Fruit fly (Drosophila melanogaster) whole organism, embryonic: Measurements from ENCODE around the gene haf.
A peak's percentile ranks its signal among the peaks of the same experiment; 100 is the strongest.

ENCODE experiments used
- B-H2 ChIP-seq: fragments of 200-800 bp; sonication (Bioruptor generic); optimal IDR thresholded peaks from 2 replicates; lab custom pipeline; 2018; ENCODE audit warnings: missing biosample characterization, mild to moderate bottlenecking, missing genetic modification characterization
- Blimp-1 ChIP-seq: fragments of 200-800 bp; sonication (Bioruptor generic); optimal IDR thresholded peaks from 3 replicates; lab custom pipeline; 2018; ENCODE audit warnings: missing biosample characterization, missing genetic modification characterization, mild to moderate bottlenecking, moderate library complexity, missing genetic modification reagents
- CG10267 ChIP-seq: fragments of 200-800 bp; sonication (Bioruptor generic); optimal IDR thresholded peaks from 2 replicates; lab custom pipeline; 2018; ENCODE audit warnings: missing biosample characterization, mild to moderate bottlenecking, missing genetic modification characterization, moderate library complexity
- CG11398 ChIP-seq: fragments of 200-800 bp; sonication (Bioruptor generic); optimal IDR thresholded peaks from 2 replicates; lab custom pipeline; 2016; ENCODE audit warnings: missing biosample characterization, missing genetic modification characterization
- CG11456 ChIP-seq: fragments of 200-800 bp; sonication (Bioruptor generic); IDR thresholded peaks from 3 replicates; pipeline ENCODE4 v1.3.6; 2022; ENCODE audit warnings: missing biosample characterization, missing genetic modification characterization
- CG13624 ChIP-seq: fragments of 200-800 bp; sonication (Bioruptor generic); optimal IDR thresholded peaks from 2 replicates; lab custom pipeline; 2016; ENCODE audit warnings: missing biosample characterization, missing genetic modification characterization
- CG14014 ChIP-seq: fragments of 200-800 bp; sonication (Bioruptor generic); IDR thresholded peaks from 2 replicates; pipeline ENCODE4 v1.3.6; 2022; ENCODE audit warnings: missing biosample characterization, missing genetic modification characterization
- CG14667 ChIP-seq: fragments of 200-800 bp; sonication (Bioruptor generic); IDR thresholded peaks from 2 replicates; pipeline ENCODE4 v1.3.6; 2022; ENCODE audit warnings: missing biosample characterization, missing genetic modification characterization
- CG31388 ChIP-seq: fragments of 200-800 bp; sonication (Bioruptor generic); optimal IDR thresholded peaks from 2 replicates; lab custom pipeline; 2016; ENCODE audit warnings: missing biosample characterization, missing genetic modification characterization
- CG4854 ChIP-seq: fragments of 200-800 bp; sonication (Bioruptor generic); optimal IDR thresholded peaks from 2 replicates; lab custom pipeline; 2016; ENCODE audit warnings: missing biosample characterization, missing genetic modification characterization, inconsistent platforms
- CG7745 ChIP-seq: fragments of 200-800 bp; sonication (Bioruptor generic); optimal IDR thresholded peaks from 2 replicates; lab custom pipeline; 2018; ENCODE audit warnings: missing biosample characterization, mild to moderate bottlenecking, missing genetic modification characterization, moderate library complexity
- CG8290 ChIP-seq, 3 experiments: fragments of 200-800 bp; sonication (Bioruptor generic); optimal IDR thresholded peaks; 2 replicates each; lab custom pipeline; 2016 to 2019; ENCODE audit warnings: missing biosample characterization in 3 of 3, missing genetic modification characterization in 3 of 3, mild to moderate bottlenecking in 2 of 3, moderate library complexity in 1 of 3
- CG8359 ChIP-seq: fragments of 200-800 bp; sonication (Bioruptor generic); optimal IDR thresholded peaks from 2 replicates; lab custom pipeline; 2017; ENCODE audit warnings: missing biosample characterization, mild to moderate bottlenecking, missing genetic modification characterization, borderline replicate concordance
- CG9437 ChIP-seq: fragments of 200-800 bp; sonication (Bioruptor generic); optimal IDR thresholded peaks from 2 replicates; lab custom pipeline; 2018; ENCODE audit warnings: missing biosample characterization, mild to moderate bottlenecking, missing genetic modification characterization
- CG9932 ChIP-seq: fragments of 200-800 bp; sonication (Bioruptor generic); IDR thresholded peaks from 2 replicates; pipeline ENCODE4 v1.3.6; 2022; ENCODE audit warnings: missing biosample characterization, missing genetic modification characterization
- D ChIP-seq, 2 experiments: fragments of 200-800 bp in 1 of 2; fragments of >200 bp in 1 of 2; sonication (Bioruptor generic) in 1 of 2; optimal IDR thresholded peaks; 2 replicates in 1 of 2; 3 replicates in 1 of 2; lab custom pipeline; 2017; ENCODE audit warnings: mild to moderate bottlenecking in 1 of 2, missing biosample characterization in 1 of 2, missing genetic modification characterization in 1 of 2, missing genetic modification reagents in 1 of 2
- Eip74EF ChIP-seq, 2 experiments: fragments of 200-800 bp in 1 of 2; fragments of >200 bp in 1 of 2; sonication (Bioruptor generic) in 1 of 2; optimal IDR thresholded peaks; 2 replicates each; lab custom pipeline; 2017 to 2019; ENCODE audit warnings: missing biosample characterization in 2 of 2, missing genetic modification characterization in 2 of 2, mild to moderate bottlenecking in 1 of 2, moderate library complexity in 1 of 2
- H15 ChIP-seq: fragments of 200-800 bp; sonication (Bioruptor generic); IDR thresholded peaks from 3 replicates; pipeline ENCODE4 v1.3.6; 2022; ENCODE audit warnings: missing biosample characterization, missing genetic modification characterization
- H2.0 ChIP-seq: fragments of 200-800 bp; sonication (Bioruptor generic); IDR thresholded peaks from 2 replicates; pipeline ENCODE4 v1.3.6; 2022; ENCODE audit warnings: missing biosample characterization, missing genetic modification characterization
- HLHmδ ChIP-seq: fragments of 200-800 bp; sonication (Bioruptor generic); optimal IDR thresholded peaks from 2 replicates; lab custom pipeline; 2018; ENCODE audit warnings: missing biosample characterization, mild to moderate bottlenecking, missing genetic modification characterization, moderate library complexity
- Hand ChIP-seq: fragments of 200-800 bp; sonication (Bioruptor generic); optimal IDR thresholded peaks from 2 replicates; lab custom pipeline; 2017; ENCODE audit warnings: mild to moderate bottlenecking, missing biosample characterization, missing genetic modification reagents, missing genetic modification characterization
- Hr39 ChIP-seq: fragments of >200 bp; optimal IDR thresholded peaks from 2 replicates; lab custom pipeline; 2017
- Hr51 ChIP-seq, 2 experiments: fragments of 200-800 bp; sonication (Bioruptor generic); optimal IDR thresholded peaks; 2 replicates in 1 of 2; 3 replicates in 1 of 2; lab custom pipeline; 2016 to 2018; ENCODE audit warnings: missing biosample characterization in 2 of 2, missing genetic modification characterization in 2 of 2, mild to moderate bottlenecking in 1 of 2, moderate library complexity in 1 of 2
- Hr78 ChIP-seq, 2 experiments: fragments of 200-800 bp in 1 of 2; fragments of >200 bp in 1 of 2; sonication (Bioruptor generic) in 1 of 2; optimal IDR thresholded peaks; 2 replicates each; lab custom pipeline; 2017 to 2019; ENCODE audit warnings: missing biosample characterization in 2 of 2, missing genetic modification characterization in 2 of 2, mild to moderate bottlenecking in 1 of 2, moderate library complexity in 1 of 2
- Lhr ChIP-seq: fragments of 200-800 bp; sonication (Bioruptor generic); optimal IDR thresholded peaks from 3 replicates; lab custom pipeline; 2017; ENCODE audit warnings: mild to moderate bottlenecking, missing biosample characterization, missing genetic modification reagents, missing genetic modification characterization
- MESR4 ChIP-seq: fragments of 200-800 bp; sonication (Bioruptor generic); optimal IDR thresholded peaks from 2 replicates; lab custom pipeline; 2018; ENCODE audit warnings: missing biosample characterization, mild to moderate bottlenecking, missing genetic modification characterization, moderate library complexity
- Nf-YB ChIP-seq: fragments of 200-800 bp; sonication (Bioruptor generic); optimal IDR thresholded peaks from 3 replicates; lab custom pipeline; 2019; ENCODE audit warnings: missing biosample characterization, mild to moderate bottlenecking, missing genetic modification characterization, moderate library complexity
- Optix ChIP-seq: fragments of 200-800 bp; sonication (Bioruptor generic); IDR thresholded peaks from 3 replicates; pipeline ENCODE4 v1.3.6; 2022; ENCODE audit warnings: missing biosample characterization, missing genetic modification characterization
- Rfx ChIP-seq: fragments of 200-800 bp; sonication (Bioruptor generic); IDR thresholded peaks from 2 replicates; pipeline ENCODE4 v1.3.6; 2022; ENCODE audit warnings: missing biosample characterization, missing genetic modification characterization
- Taf1 ChIP-seq: fragments of 200-800 bp; sonication (Bioruptor generic); IDR thresholded peaks from 2 replicates; pipeline ENCODE4 v1.3.6; 2022; ENCODE audit warnings: missing biosample characterization, missing genetic modification characterization
- chn ChIP-seq: fragments of 200-800 bp; sonication (Bioruptor generic); optimal IDR thresholded peaks from 2 replicates; lab custom pipeline; 2016; ENCODE audit warnings: missing biosample characterization, missing genetic modification characterization
- crol ChIP-seq: fragments of 200-800 bp; sonication (Bioruptor generic); IDR thresholded peaks from 2 replicates; pipeline ENCODE4 v1.3.6; 2022; ENCODE audit warnings: missing biosample characterization, missing genetic modification characterization
- emc ChIP-seq: fragments of 200-800 bp; sonication (Bioruptor generic); optimal IDR thresholded peaks from 2 replicates; lab custom pipeline; 2016; ENCODE audit warnings: missing biosample characterization, missing genetic modification characterization
- gcm ChIP-seq: fragments of 200-800 bp; sonication (Bioruptor generic); optimal IDR thresholded peaks from 2 replicates; lab custom pipeline; 2019; ENCODE audit warnings: missing biosample characterization, mild to moderate bottlenecking, missing genetic modification characterization, moderate library complexity
- gcm2 ChIP-seq: fragments of 200-800 bp; sonication (Bioruptor generic); optimal IDR thresholded peaks from 2 replicates; lab custom pipeline; 2016; ENCODE audit warnings: missing biosample characterization, missing genetic modification characterization
- gsb ChIP-seq: fragments of 200-800 bp; sonication (Bioruptor generic); IDR thresholded peaks from 2 replicates; pipeline ENCODE4 v1.3.6; 2022; ENCODE audit warnings: missing biosample characterization, missing genetic modification characterization
- hb ChIP-seq: fragments of 200-800 bp; sonication (Bioruptor generic); IDR thresholded peaks from 3 replicates; pipeline ENCODE4 v1.3.6; 2022; ENCODE audit warnings: missing biosample characterization, missing genetic modification characterization; ENCODE audit not compliant: partially characterized antibody
- inv ChIP-seq: fragments of 200-800 bp; sonication (Bioruptor generic); IDR thresholded peaks from 2 replicates; pipeline ENCODE4 v1.3.6; 2022; ENCODE audit warnings: missing biosample characterization, missing genetic modification characterization; ENCODE audit not compliant: partially characterized antibody
- jing ChIP-seq: fragments of 200-800 bp; sonication (Bioruptor generic); optimal IDR thresholded peaks from 2 replicates; lab custom pipeline; 2018; ENCODE audit warnings: missing biosample characterization, mild to moderate bottlenecking, missing genetic modification characterization
- otp ChIP-seq: fragments of 200-800 bp; sonication (Bioruptor generic); IDR thresholded peaks from 3 replicates; pipeline ENCODE4, ENCODE4 v1.3.6; 2022; ENCODE audit warnings: missing biosample characterization, missing genetic modification characterization
- ro ChIP-seq: fragments of 200-800 bp; sonication (Bioruptor generic); IDR thresholded peaks from 2 replicates; pipeline ENCODE4 v1.3.6; 2022; ENCODE audit warnings: missing biosample characterization, missing genetic modification characterization
- sc ChIP-seq, 3 experiments: fragments of >200 bp in 2 of 3; fragments of 200-800 bp in 1 of 3; sonication (Bioruptor generic) in 1 of 3; optimal IDR thresholded peaks; 2 replicates in 2 of 3; 3 replicates in 1 of 3; lab custom pipeline; 2017; ENCODE audit warnings: mild to moderate bottlenecking in 1 of 3, missing biosample characterization in 1 of 3, missing genetic modification characterization in 1 of 3, missing genetic modification reagents in 1 of 3
- schlank ChIP-seq: fragments of 200-800 bp; sonication (Bioruptor generic); optimal IDR thresholded peaks from 2 replicates; lab custom pipeline; 2018; ENCODE audit warnings: missing biosample characterization, mild to moderate bottlenecking, missing genetic modification characterization
- tll ChIP-seq, 2 experiments: fragments of 200-800 bp in 1 of 2; fragments of >200 bp in 1 of 2; sonication (Bioruptor generic) in 1 of 2; optimal IDR thresholded peaks; 2 replicates each; lab custom pipeline; 2017 to 2019; ENCODE audit warnings: missing biosample characterization in 2 of 2, missing genetic modification characterization in 2 of 2, mild to moderate bottlenecking in 1 of 2, moderate library complexity in 1 of 2
- tna ChIP-seq: fragments of 200-800 bp; sonication (Bioruptor generic); IDR thresholded peaks from 2 replicates; pipeline ENCODE4 v1.3.6; 2022; ENCODE audit warnings: missing biosample characterization, missing genetic modification characterization; ENCODE audit not compliant: partially characterized antibody
- yki ChIP-seq: fragments of >200 bp; optimal IDR thresholded peaks from 3 replicates; lab custom pipeline; 2018

haf gene

DNA sequence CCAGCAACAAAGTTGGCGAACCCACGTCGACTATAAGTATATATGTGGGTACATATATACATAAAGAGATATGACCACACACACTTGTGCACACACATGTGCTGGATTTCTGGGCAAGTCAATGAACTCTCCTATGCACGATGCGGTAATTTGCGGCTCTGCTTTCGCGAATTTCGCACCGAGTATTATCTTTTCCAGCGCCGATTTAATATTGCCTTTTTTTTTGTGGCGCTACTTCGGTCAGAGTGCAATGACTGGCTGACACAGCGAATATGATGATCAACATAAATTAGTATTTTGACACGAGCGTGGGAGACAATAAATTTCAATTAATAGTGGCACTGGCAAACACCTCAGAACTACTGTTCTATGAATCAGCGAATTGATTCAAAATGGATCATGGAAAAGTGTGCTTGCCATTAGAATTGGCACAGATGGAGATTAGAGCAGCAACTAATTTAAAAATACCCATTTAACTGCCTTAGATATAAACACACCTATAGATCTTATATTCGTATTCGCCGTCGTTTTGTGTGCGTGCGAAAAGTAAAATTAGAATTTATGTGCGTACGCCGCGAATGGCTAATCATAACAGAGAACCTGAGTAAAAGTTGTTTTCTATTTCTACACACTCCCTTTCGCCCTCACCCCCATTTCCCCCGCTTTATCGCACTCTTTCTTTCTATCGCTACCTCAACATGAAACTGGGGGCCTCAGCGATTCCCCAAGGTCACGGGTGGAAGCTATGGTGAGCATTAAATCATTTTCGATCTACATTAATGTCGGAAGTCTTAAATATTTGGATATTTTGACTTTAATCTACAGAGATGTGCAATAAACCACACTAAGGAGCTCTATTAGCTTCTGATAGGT lies 76.7 kb downstream of the haf start (continued):
- no peak for TF ChIP-seq inv (GFP tag; lab: Robert Waterston, UW)
- TF ChIP-seq Hr39, result no peak
- TF ChIP-seq Nf-YB (GFP tag; lab: Kevin White, UChicago), result no peak
- no peak for TF ChIP-seq CG7745 (tag; lab: Kevin White, UChicago)
- no peak for TF ChIP-seq CG8290 (GFP tag; optimal IDR thresholded peaks at IDR 0.05; lab: Kevin White, UChicago)
- peak in 1 of 2 experiments; percentile 5 for TF ChIP-seq CG8290 (tag; optimal IDR thresholded peaks at IDR 0.05; lab: Kevin White, UChicago)
- no peak for TF ChIP-seq otp (GFP tag; lab: Robert Waterston, UW)
- TF ChIP-seq CG31388 (GFP tag; lab: Kevin White, UChicago), result no peak
- no peak for TF ChIP-seq schlank (tag; lab: Kevin White, UChicago)
- TF ChIP-seq HLHmδ (GFP tag; lab: Kevin White, UChicago), result no peak
- no peak for TF ChIP-seq chn
- no peak for TF ChIP-seq D (optimal IDR thresholded peaks at IDR 0.05; lab: Kevin White, UChicago)
- no peak for TF ChIP-seq D (GFP tag; optimal IDR thresholded peaks at IDR 0.05; lab: Kevin White, UChicago)
- TF ChIP-seq gcm (GFP tag; lab: Kevin White, UChicago), result no peak
- TF ChIP-seq Hr78 (GFP tag; optimal IDR thresholded peaks at IDR 0.05; lab: Kevin White, UChicago), result no peak
- TF ChIP-seq Blimp-1 (GFP tag; lab: Kevin White, UChicago), result peak; percentile 66
- TF ChIP-seq Rfx (GFP tag; lab: Robert Waterston, UW), result 0 out of 2 replicates have a peak, but pooled peaks have one; percentile 5
- TF ChIP-seq yki (lab: Kevin White, UChicago), result no peak
- no peak for TF ChIP-seq jing
- no peak for TF ChIP-seq MESR4 (GFP tag; lab: Kevin White, UChicago)
- TF ChIP-seq Hand, result no peak
- TF ChIP-seq ro (GFP tag; lab: Robert Waterston, UW), result no peak
- peak; percentile 30; the same call in 1 of the 2 replicates for TF ChIP-seq CG9932 (GFP tag; lab: Robert Waterston, UW)
- TF ChIP-seq tll (GFP tag; optimal IDR thresholded peaks at IDR 0.05; lab: Kevin White, UChicago), result no peak
- TF ChIP-seq Lhr, result no peak
- peak; percentile 39; the same call in 1 of the 2 replicates for TF ChIP-seq crol (GFP tag; lab: Robert Waterston, UW)
- TF ChIP-seq CG8359 (GFP tag; lab: Kevin White, UChicago), result no peak
- TF ChIP-seq Hr51 (GFP tag; optimal IDR thresholded peaks at IDR 0.05; lab: Kevin White, UChicago), result no peak
- no peak for TF ChIP-seq emc
- no peak for TF ChIP-seq CG9437 (GFP tag; lab: Kevin White, UChicago)
- no peak for TF ChIP-seq CG14014 (GFP tag; lab: Robert Waterston, UW)
- no peak for TF ChIP-seq CG11456 (GFP tag; lab: Robert Waterston, UW)
- no peak for TF ChIP-seq Optix (GFP tag; lab: Robert Waterston, UW)
- TF ChIP-seq Eip74EF (GFP tag; optimal IDR thresholded peaks at IDR 0.05; lab: Kevin White, UChicago), result no peak

dm6 chr2L:1632730-1633172 lies 77.8 kb downstream of the haf start:
- TF ChIP-seq H15 (GFP tag; lab: Robert Waterston, UW) (peak; percentile 97), tna (GFP tag; lab: Robert Waterston, UW) (no peak), Taf1 (peak; percentile 97), CG9932 (GFP tag; lab: Robert Waterston, UW) (peak; percentile 98), sc (optimal IDR thresholded peaks at IDR 0.05; lab: Kevin White, UChicago) (no peak), sc (GFP tag; optimal IDR thresholded peaks at IDR 0.05; lab: Kevin White, UChicago) (no peak), gsb (peak; percentile 98), CG14667 (GFP tag; lab: Robert Waterston, UW) (peak; percentile 96), H2.0 (GFP tag; lab: Robert Waterston, UW) (peak; percentile 98), gcm2 (GFP tag; lab: Kevin White, UChicago) (peak; percentile 95), CG13624 (GFP tag; lab: Kevin White, UChicago) (peak; percentile 99), CG4854 (GFP tag; lab: Kevin White, UChicago) (peak; percentile 93), B-H2 (GFP tag; lab: Kevin White, UChicago) (peak; percentile 93), CG11398 (GFP tag; lab: Kevin White, UChicago) (peak; percentile 90), tll (GFP tag; optimal IDR thresholded peaks at IDR 0.05; lab: Kevin White, UChicago) (no peak), CG10267 (tag; lab: Kevin White, UChicago) (peak; percentile 80), hb (no peak)
